Worm (Caenorhabditis elegans) whole organism, L1 larva: Measurements from ENCODE around the gene ets-5.
A peak's percentile ranks its signal among the peaks of the same experiment; 100 is the strongest.

ENCODE experiments used
- aha-1 ChIP-seq: fragments of 150-350 bp; optimal IDR thresholded peaks from 2 replicates; lab custom pipeline; 2014; ENCODE audit warnings: missing biosample characterization, missing genetic modification characterization
- alr-1 ChIP-seq: fragments of 200-800 bp; sonication (Bioruptor generic); optimal IDR thresholded peaks from 2 replicates; lab custom pipeline; 2018; ENCODE audit warnings: borderline replicate concordance, mild to moderate bottlenecking, missing genetic modification characterization, missing compliant biosample characterization
- blmp-1 ChIP-seq: fragments of 150-350 bp; optimal IDR thresholded peaks from 2 replicates; lab custom pipeline; 2014; ENCODE audit warnings: missing biosample characterization, missing genetic modification characterization
- ceh-8 ChIP-seq: fragments of 200-800 bp; sonication (Bioruptor generic); optimal IDR thresholded peaks from 2 replicates; lab custom pipeline; 2018; ENCODE audit warnings: mild to moderate bottlenecking, missing genetic modification characterization, moderate library complexity, missing compliant biosample characterization
- ceh-82 ChIP-seq, 3 experiments: fragments of 150-350 bp in 1 of 3; sonication (generic microtip) in 2 of 3; optimal IDR thresholded peaks; 2 replicates each; lab custom pipeline; 2014 to 2017; ENCODE audit warnings: missing biosample characterization in 3 of 3, missing genetic modification characterization in 3 of 3
- ceh-88 ChIP-seq: fragments of 200-800 bp; sonication (Bioruptor generic); IDR thresholded peaks from 2 replicates; pipeline ENCODE4 v1.3.6; 2022; ENCODE audit warnings: missing genetic modification characterization, missing compliant biosample characterization
- ces-1 ChIP-seq: fragments of 150-350 bp; optimal IDR thresholded peaks from 2 replicates; lab custom pipeline; 2014; ENCODE audit warnings: missing biosample characterization, missing genetic modification reagents, missing genetic modification characterization
- dpl-1 ChIP-seq, 3 experiments: fragments of 150-350 bp in 2 of 3; sonication (generic microtip) in 1 of 3; optimal IDR thresholded peaks; 2 replicates each; lab custom pipeline; 2014 to 2017; ENCODE audit warnings: missing biosample characterization in 3 of 3, missing genetic modification characterization in 3 of 3, missing genetic modification reagents in 3 of 3
- dsc-1 ChIP-seq: sonication (generic microtip); optimal IDR thresholded peaks from 2 replicates; lab custom pipeline; 2016; ENCODE audit warnings: mild to moderate bottlenecking, missing genetic modification characterization, missing compliant biosample characterization
- efl-1 ChIP-seq, 4 experiments: fragments of 150-350 bp; optimal IDR thresholded peaks in 3 of 4; peaks in 1 of 4; 1 replicate in 1 of 4; 2 replicates in 3 of 4; lab custom pipeline; 2014; ENCODE audit warnings: missing biosample characterization in 2 of 4, missing genetic modification characterization in 2 of 4, missing genetic modification reagents in 2 of 4
- efl-3 ChIP-seq: fragments of 200-800 bp; sonication (Bioruptor generic); optimal IDR thresholded peaks from 2 replicates; lab custom pipeline; 2018; ENCODE audit warnings: mild to moderate bottlenecking, missing genetic modification characterization, missing compliant biosample characterization
- egl-13 ChIP-seq: sonication (generic microtip); optimal IDR thresholded peaks from 2 replicates; lab custom pipeline; 2016; ENCODE audit warnings: missing genotype, missing genetic modification reagents, missing genetic modification characterization, missing compliant biosample characterization
- elt-2 ChIP-seq: sonication (generic microtip); optimal IDR thresholded peaks from 2 replicates; lab custom pipeline; 2016; ENCODE audit warnings: missing genetic modification characterization, mild to moderate bottlenecking, inconsistent platforms, missing compliant biosample characterization, missing genetic modification reagents
- elt-3 ChIP-seq, 6 experiments: fragments of 150-350 bp in 1 of 6; sonication (generic microtip); optimal IDR thresholded peaks; 2 replicates each; lab custom pipeline; 2017 to 2018; ENCODE audit warnings: missing biosample characterization in 6 of 6, missing genetic modification characterization in 6 of 6, inconsistent platforms in 1 of 6
- ets-5 ChIP-seq: fragments of 200-800 bp; sonication (Bioruptor generic); IDR thresholded peaks from 2 replicates; pipeline ENCODE4 v1.3.6; 2022; ENCODE audit warnings: missing genetic modification characterization, missing compliant biosample characterization
- fkh-10 ChIP-seq: sonication (generic microtip); optimal IDR thresholded peaks from 2 replicates; lab custom pipeline; 2017; ENCODE audit warnings: missing biosample characterization, missing genetic modification reagents, missing genetic modification characterization
- fkh-8 ChIP-seq: sonication (generic microtip); optimal IDR thresholded peaks from 2 replicates; lab custom pipeline; 2016; ENCODE audit warnings: mild to moderate bottlenecking, missing genetic modification characterization, missing compliant biosample characterization
- hlh-17 ChIP-seq: fragments of 200-800 bp; sonication (Bioruptor generic); optimal IDR thresholded peaks from 2 replicates; lab custom pipeline; 2018; ENCODE audit warnings: missing genetic modification characterization, mild to moderate bottlenecking, missing compliant biosample characterization, moderate library complexity, borderline replicate concordance
- hlh-4 ChIP-seq: sonication (generic microtip); optimal IDR thresholded peaks from 2 replicates; lab custom pipeline; 2016; ENCODE audit warnings: mild to moderate bottlenecking, missing genetic modification characterization, missing compliant biosample characterization
- hpl-2 ChIP-seq: fragments of 150-350 bp; optimal IDR thresholded peaks from 2 replicates; lab custom pipeline; 2014; ENCODE audit warnings: missing biosample characterization, missing genetic modification reagents, missing genetic modification characterization
- isw-1 ChIP-seq: fragments of 200-800 bp; sonication (Bioruptor generic); IDR thresholded peaks from 2 replicates; pipeline ENCODE4 v1.3.6; 2022; ENCODE audit warnings: missing genetic modification characterization, missing compliant biosample characterization
- lin-13 ChIP-seq: fragments of 150-350 bp; optimal IDR thresholded peaks from 2 replicates; lab custom pipeline; 2014; ENCODE audit warnings: missing biosample characterization, missing genetic modification reagents, missing genetic modification characterization
- lin-14 ChIP-seq: fragments of 200-800 bp; sonication (Bioruptor generic); optimal IDR thresholded peaks from 2 replicates; lab custom pipeline; 2018; ENCODE audit warnings: mild to moderate bottlenecking, missing genetic modification characterization, moderate library complexity, missing compliant biosample characterization
- mdl-1 ChIP-seq, 2 experiments: fragments of 150-350 bp; optimal IDR thresholded peaks; 2 replicates each; lab custom pipeline; 2014 to 2017; ENCODE audit warnings: missing biosample characterization in 2 of 2, missing genetic modification characterization in 2 of 2, inconsistent platforms in 1 of 2
- mef-2 ChIP-seq: fragments of 150-350 bp; optimal IDR thresholded peaks from 2 replicates; lab custom pipeline; 2014; ENCODE audit warnings: missing biosample characterization, missing genetic modification characterization
- mep-1 ChIP-seq: fragments of 150-350 bp; optimal IDR thresholded peaks from 2 replicates; lab custom pipeline; 2014; ENCODE audit warnings: missing biosample characterization, missing genetic modification characterization
- nhr-19 ChIP-seq: fragments of 200-800 bp; sonication (Bioruptor generic); conservative IDR thresholded peaks from 2 replicates; pipeline ENCODE4 v1.3.6; 2022; ENCODE audit warnings: missing genetic modification characterization, missing compliant biosample characterization
- nhr-20 ChIP-seq: sonication (generic microtip); optimal IDR thresholded peaks from 2 replicates; lab custom pipeline; 2016; ENCODE audit warnings: mild to moderate bottlenecking, missing genetic modification characterization, missing compliant biosample characterization
- nhr-47 ChIP-seq: sonication (generic microtip); optimal IDR thresholded peaks from 2 replicates; lab custom pipeline; 2016; ENCODE audit warnings: mild to moderate bottlenecking, missing genetic modification characterization, moderate library complexity, missing compliant biosample characterization
- nhr-71 ChIP-seq: sonication (generic microtip); optimal IDR thresholded peaks from 2 replicates; lab custom pipeline; 2016; ENCODE audit warnings: mild to moderate bottlenecking, missing genetic modification characterization, moderate library complexity, missing compliant biosample characterization
- nhr-77 ChIP-seq: fragments of 150-350 bp; optimal IDR thresholded peaks from 2 replicates; lab custom pipeline; 2014; ENCODE audit warnings: missing biosample characterization, missing genetic modification characterization
- nhr-84 ChIP-seq: sonication (generic microtip); optimal IDR thresholded peaks from 2 replicates; lab custom pipeline; 2017; ENCODE audit warnings: missing biosample characterization, missing genetic modification characterization
- pag-3 ChIP-seq: sonication (generic microtip); optimal IDR thresholded peaks from 2 replicates; lab custom pipeline; 2017; ENCODE audit warnings: missing genetic modification characterization, mild to moderate bottlenecking, missing compliant biosample characterization, antibody characterized with exemption, borderline replicate concordance; ENCODE audit not compliant: insufficient read depth
- pqm-1 ChIP-seq: sonication (generic microtip); optimal IDR thresholded peaks from 3 replicates; lab custom pipeline; 2017; ENCODE audit warnings: missing biosample characterization, missing genetic modification characterization
- sptf-1 ChIP-seq: fragments of 150-350 bp; optimal IDR thresholded peaks from 2 replicates; lab custom pipeline; 2014; ENCODE audit warnings: missing biosample characterization, missing genetic modification characterization
- swsn-7 ChIP-seq: sonication (generic microtip); optimal IDR thresholded peaks from 2 replicates; lab custom pipeline; 2016; ENCODE audit warnings: missing genetic modification characterization, missing compliant biosample characterization
- tbx-2 ChIP-seq: sonication (generic microtip); optimal IDR thresholded peaks from 2 replicates; lab custom pipeline; 2016; ENCODE audit warnings: missing genetic modification characterization, missing compliant biosample characterization
- tlp-1 ChIP-seq: fragments of 150-350 bp; optimal IDR thresholded peaks from 2 replicates; lab custom pipeline; 2014; ENCODE audit warnings: missing biosample characterization, missing genetic modification characterization
- unc-130 ChIP-seq: fragments of 150-350 bp; optimal IDR thresholded peaks from 2 replicates; lab custom pipeline; 2017; ENCODE audit warnings: missing biosample characterization, missing genetic modification characterization, inconsistent platforms
- unc-30 ChIP-seq: sonication (generic microtip); optimal IDR thresholded peaks from 2 replicates; lab custom pipeline; 2017; ENCODE audit warnings: missing biosample characterization, missing genetic modification characterization
- unc-62 ChIP-seq: fragments of 150-350 bp; optimal IDR thresholded peaks from 2 replicates; lab custom pipeline; 2014; ENCODE audit warnings: missing biosample characterization, missing genetic modification reagents, missing genetic modification characterization
- unc-86 ChIP-seq: sonication (generic microtip); optimal IDR thresholded peaks from 2 replicates; lab custom pipeline; 2016; ENCODE audit warnings: missing genetic modification characterization, missing compliant biosample characterization
- unc-98 ChIP-seq: fragments of 200-800 bp; sonication (Bioruptor generic); IDR thresholded peaks from 2 replicates; pipeline ENCODE4 v1.3.6; 2022; ENCODE audit warnings: missing genetic modification characterization, missing compliant biosample characterization
- zag-1 ChIP-seq: fragments of 150-350 bp; optimal IDR thresholded peaks from 2 replicates; lab custom pipeline; 2014; ENCODE audit warnings: missing biosample characterization, missing genetic modification characterization
- ztf-4 ChIP-seq: fragments of 150-350 bp; optimal IDR thresholded peaks from 2 replicates; lab custom pipeline; 2014; ENCODE audit warnings: missing biosample characterization, missing genetic modification characterization

ets-5 gene

ce11 chrX:5119246-5119645, 34.9 kb upstream of the ets-5 start (continued):
- TF ChIP-seq pag-3 (tag; lab: Kevin White, UChicago) = no peak
- peak; percentile 88 for TF ChIP-seq blmp-1
- peak; percentile 80 for TF ChIP-seq nhr-71
- peak; percentile 83 for TF ChIP-seq nhr-20 (tag; lab: Kevin White, UChicago)
- TF ChIP-seq elt-2 (tag; lab: Kevin White, UChicago) = no peak
- peak; percentile 33 for TF ChIP-seq swsn-7 (tag; lab: Kevin White, UChicago)
- no peak for TF ChIP-seq zag-1
- no peak for TF ChIP-seq ztf-4
- TF ChIP-seq lin-14 (GFP tag; lab: Kevin White, UChicago) = peak; percentile 82
- no peak for TF ChIP-seq hpl-2 (GFP tag; lab: Kevin White, UChicago)
- no peak for TF ChIP-seq aha-1 (tag; lab: Kevin White, UChicago)
- no peak for TF ChIP-seq ceh-88 (GFP tag; lab: Robert Waterston, UW)
- no peak for TF ChIP-seq efl-3
- no peak for TF ChIP-seq egl-13 (tag; lab: Kevin White, UChicago)
- no peak for TF ChIP-seq sptf-1 (tag; lab: Kevin White, UChicago)
- no peak for TF ChIP-seq pqm-1 (tag; lab: Kevin White, UChicago)
- no peak for TF ChIP-seq isw-1 (GFP tag; lab: Robert Waterston, UW)
- no peak for TF ChIP-seq tlp-1 (tag; lab: Kevin White, UChicago)
- TF ChIP-seq nhr-19 = peak; percentile 47
- TF ChIP-seq fkh-8 (tag; lab: Kevin White, UChicago) = no peak
- TF ChIP-seq hlh-17 (GFP tag; lab: Kevin White, UChicago) = no peak
- TF ChIP-seq unc-86 (tag; lab: Kevin White, UChicago) = no peak
- no peak for TF ChIP-seq unc-98 (GFP tag; lab: Robert Waterston, UW)
- TF ChIP-seq nhr-47 (tag; lab: Kevin White, UChicago) = peak; percentile 48
- no peak for TF ChIP-seq fkh-10 (GFP tag; lab: Kevin White, UChicago)
- no peak for TF ChIP-seq lin-13
- TF ChIP-seq nhr-77 (tag; lab: Kevin White, UChicago) = peak; percentile 22
- TF ChIP-seq ceh-82 (tag; optimal IDR thresholded peaks at IDR 0.05; lab: Kevin White, UChicago) = no peak
- peak; percentile 48 for TF ChIP-seq mep-1 (tag; lab: Kevin White, UChicago)
- TF ChIP-seq hlh-4 (tag; lab: Kevin White, UChicago) = no peak
- no peak for TF ChIP-seq mef-2 (tag; lab: Kevin White, UChicago)
- no peak for TF ChIP-seq nhr-84 (tag; lab: Kevin White, UChicago)
- TF ChIP-seq unc-130 = no peak
- TF ChIP-seq ceh-8 (GFP tag; lab: Kevin White, UChicago) = no peak
- no peak for TF ChIP-seq unc-62 (GFP tag; lab: Kevin White, UChicago)
- TF ChIP-seq alr-1 = no peak
- TF ChIP-seq dsc-1 (tag; lab: Kevin White, UChicago) = no peak
- TF ChIP-seq mdl-1 (tag; optimal IDR thresholded peaks at IDR 0.05; lab: Kevin White, UChicago) = peak in 1 of 2 experiments; percentile 68
- TF ChIP-seq ets-5 (GFP tag; lab: Robert Waterston, UW) = no peak
- no peak for TF ChIP-seq unc-30 (tag; lab: Kevin White, UChicago)
- TF ChIP-seq efl-1 (optimal IDR thresholded peaks at IDR 0.05; lab: Kevin White, UChicago) = peak in 1 of 2 experiments; percentile 21
- TF ChIP-seq efl-1 (GFP tag; optimal IDR thresholded peaks at IDR 0.05 in 1 of 2; lab: Kevin White, UChicago) = peak in 1 of 2 experiments; percentile 24
- TF ChIP-seq elt-3 (tag; optimal IDR thresholded peaks at IDR 0.05; lab: Kevin White, UChicago) = peak in 3 of 6 experiments; percentile 16 to 82 (median 51)
- TF ChIP-seq tbx-2 (tag; lab: Kevin White, UChicago) = peak; percentile 60
- no peak for TF ChIP-seq ces-1 (GFP tag; lab: Kevin White, UChicago)
- no peak for TF ChIP-seq dpl-1 (GFP tag; optimal IDR thresholded peaks at IDR 0.05; lab: Kevin White, UChicago)
- TF ChIP-seq, all 84 proteins: peak for 24
